Fruit fly (Drosophila melanogaster) whole organism, pupa: Measurements from ENCODE around the gene spn-D.

Source experiments
- CG10348 ChIP-seq: fragments of 200-800 bp; sonication (Bioruptor generic); IDR thresholded peaks from 2 replicates; pipeline ENCODE4 v1.3.6; 2022; ENCODE audit warnings: missing biosample characterization, missing genetic modification characterization
- CG17806 ChIP-seq: fragments of 200-800 bp; sonication (Bioruptor generic); optimal IDR thresholded peaks from 2 replicates; lab custom pipeline; 2018; ENCODE audit warnings: missing biosample characterization, mild to moderate bottlenecking, missing genetic modification characterization, moderate library complexity
- Snoo ChIP-seq: fragments of 200-800 bp; sonication (Bioruptor generic); optimal IDR thresholded peaks from 3 replicates; lab custom pipeline; 2017; ENCODE audit warnings: missing biosample characterization, mild to moderate bottlenecking, missing genetic modification characterization, inconsistent platforms

- TF ChIP-seq Snoo (tag; lab: Kevin White, UChicago) (no peak), CG17806 (no peak), CG10348 (GFP tag; lab: Robert Waterston, UW) (no peak)
Measured at dm6 chr3R:27208724-27209343, 43.3 kb downstream of the spn-D start.
